Worm (Caenorhabditis elegans) whole organism, L4/young adult: ENCODE measurements around the gene F59B2.3.

ENCODE experiments used
- W03F9.2 ChIP-seq: fragments of 150-350 bp; optimal IDR thresholded peaks from 2 replicates; lab custom pipeline; 2014; ENCODE audit warnings: missing biosample characterization, missing genetic modification characterization
- dao-5 ChIP-seq: sonication (generic microtip); optimal IDR thresholded peaks from 2 replicates; lab custom pipeline; 2016; ENCODE audit warnings: missing genotype, missing genetic modification characterization, moderate library complexity, missing compliant biosample characterization
- him-1 ChIP-seq: sonication (generic microtip); optimal IDR thresholded peaks from 2 replicates; lab custom pipeline; 2016; ENCODE audit warnings: missing genotype, missing genetic modification reagents, missing genetic modification characterization, missing compliant biosample characterization

ce11 chrIII:9022535-9022934 lies 23.0 kb upstream of the F59B2.3 start, which contains the start of gene F59B2.14:
- no peak for TF ChIP-seq him-1 (tag; lab: Kevin White, UChicago)
- no peak for TF ChIP-seq W03F9.2 (tag; lab: Kevin White, UChicago)
- TF ChIP-seq dao-5: no peak
